Fruit fly (Drosophila melanogaster) whole organism, prepupa: ENCODE results near the gene Ifrd1.

Source experiments
- Blimp-1 ChIP-seq: fragments of 200-800 bp; sonication (Bioruptor generic); optimal IDR thresholded peaks from 3 replicates; lab custom pipeline; 2017; ENCODE audit warnings: missing biosample characterization, missing genetic modification characterization, mild to moderate bottlenecking, moderate library complexity, missing genetic modification reagents
- CG10631 ChIP-seq: fragments of 200-800 bp; sonication (Bioruptor generic); optimal IDR thresholded peaks from 2 replicates; lab custom pipeline; 2016; ENCODE audit warnings: missing biosample characterization, missing genetic modification characterization
- CG10669 ChIP-seq: fragments of 200-800 bp; sonication (Bioruptor generic); optimal IDR thresholded peaks from 3 replicates; lab custom pipeline; 2018; ENCODE audit warnings: missing biosample characterization, mild to moderate bottlenecking, missing genetic modification characterization, moderate library complexity
- CG11762 ChIP-seq: fragments of 200-800 bp; sonication (Bioruptor generic); optimal IDR thresholded peaks from 3 replicates; lab custom pipeline; 2016; ENCODE audit warnings: missing biosample characterization, missing genetic modification characterization; ENCODE audit not compliant: insufficient read depth
- CG11902 ChIP-seq: fragments of 200-800 bp; sonication (Bioruptor generic); optimal IDR thresholded peaks from 3 replicates; lab custom pipeline; 2016; ENCODE audit warnings: missing biosample characterization, missing genetic modification characterization
- CG15336 ChIP-seq: fragments of 200-800 bp; sonication (Bioruptor generic); IDR thresholded peaks from 2 replicates; pipeline ENCODE4 v1.3.6; 2022; ENCODE audit warnings: missing biosample characterization, missing genetic modification characterization
- CG1621 ChIP-seq: fragments of 200-800 bp; sonication (Bioruptor generic); optimal IDR thresholded peaks from 3 replicates; lab custom pipeline; 2018; ENCODE audit warnings: missing biosample characterization, mild to moderate bottlenecking, missing genetic modification characterization
- CG3032 ChIP-seq: fragments of 200-800 bp; optimal IDR thresholded peaks from 2 replicates; lab custom pipeline; 2019; ENCODE audit warnings: missing biosample characterization, mild to moderate bottlenecking, missing genetic modification characterization, moderate library complexity
- CG32006 ChIP-seq: fragments of 200-800 bp; sonication (Bioruptor generic); optimal IDR thresholded peaks from 3 replicates; lab custom pipeline; 2017; ENCODE audit warnings: missing biosample characterization, mild to moderate bottlenecking, missing genetic modification characterization
- CG3919 ChIP-seq: fragments of 200-800 bp; sonication (Bioruptor generic); optimal IDR thresholded peaks from 3 replicates; lab custom pipeline; 2016; ENCODE audit warnings: missing biosample characterization, missing genetic modification characterization
- CG4318 ChIP-seq: fragments of 200-800 bp; sonication (Bioruptor generic); optimal IDR thresholded peaks from 3 replicates; lab custom pipeline; 2017; ENCODE audit warnings: missing biosample characterization, mild to moderate bottlenecking, missing genetic modification characterization
- CG6163 ChIP-seq: fragments of 200-800 bp; sonication (Bioruptor generic); IDR thresholded peaks from 3 replicates; pipeline ENCODE4 v1.3.6; 2022; ENCODE audit warnings: missing biosample characterization, missing genetic modification characterization
- CG6792 ChIP-seq: fragments of 200-800 bp; sonication (Bioruptor generic); optimal IDR thresholded peaks from 3 replicates; lab custom pipeline; 2016; ENCODE audit warnings: missing biosample characterization, missing genetic modification characterization
- CG6854 ChIP-seq: fragments of 200-800 bp; sonication (Bioruptor generic); optimal IDR thresholded peaks from 2 replicates; lab custom pipeline; 2017; ENCODE audit warnings: missing biosample characterization, mild to moderate bottlenecking, missing genetic modification characterization
- CG8319 ChIP-seq: fragments of 200-800 bp; sonication (Bioruptor generic); optimal IDR thresholded peaks from 3 replicates; lab custom pipeline; 2016; ENCODE audit warnings: missing biosample characterization, missing genetic modification characterization
- Eip75B ChIP-seq: fragments of 200-800 bp; sonication (Bioruptor generic); optimal IDR thresholded peaks from 3 replicates; lab custom pipeline; 2016; ENCODE audit warnings: missing biosample characterization, missing genetic modification characterization
- Eip78C ChIP-seq: fragments of 200-800 bp; sonication (Bioruptor generic); peaks from one replicate; lab custom pipeline; 2016; ENCODE audit warnings: missing biosample characterization, missing genetic modification characterization
- Ets96B ChIP-seq: fragments of 200-800 bp; optimal IDR thresholded peaks from 2 replicates; lab custom pipeline; 2019; ENCODE audit warnings: missing biosample characterization, mild to moderate bottlenecking, missing genetic modification characterization, moderate library complexity
- Gug ChIP-seq: fragments of 200-800 bp; sonication (Bioruptor generic); IDR thresholded peaks from 2 replicates; pipeline ENCODE4 v1.3.6; 2022; ENCODE audit warnings: missing biosample characterization, missing genetic modification characterization
- OdsH ChIP-seq: fragments of 200-800 bp; sonication (Bioruptor generic); optimal IDR thresholded peaks from 3 replicates; lab custom pipeline; 2016; ENCODE audit warnings: missing biosample characterization, missing genetic modification characterization
- Sox14 ChIP-seq: fragments of 200-800 bp; sonication (Bioruptor generic); optimal IDR thresholded peaks from 3 replicates; lab custom pipeline; 2016; ENCODE audit warnings: missing biosample characterization, missing genetic modification characterization
- Sox15 ChIP-seq: fragments of 200-800 bp; sonication (Bioruptor generic); optimal IDR thresholded peaks from 3 replicates; lab custom pipeline; 2016; ENCODE audit warnings: missing biosample characterization, missing genetic modification characterization
- achi ChIP-seq: fragments of 200-800 bp; sonication (Bioruptor generic); optimal IDR thresholded peaks from 3 replicates; lab custom pipeline; 2016; ENCODE audit warnings: missing biosample characterization, missing genetic modification characterization
- acj6 ChIP-seq: fragments of 200-800 bp; sonication (Bioruptor generic); optimal IDR thresholded peaks from 3 replicates; lab custom pipeline; 2016; ENCODE audit warnings: missing biosample characterization, missing genetic modification characterization
- cyc ChIP-seq: fragments of 200-800 bp; sonication (Bioruptor generic); optimal IDR thresholded peaks from 3 replicates; lab custom pipeline; 2016; ENCODE audit warnings: missing biosample characterization, missing genetic modification characterization
- dac ChIP-seq: fragments of 200-800 bp; sonication (Bioruptor generic); optimal IDR thresholded peaks from 2 replicates; lab custom pipeline; 2017; ENCODE audit warnings: missing biosample characterization, mild to moderate bottlenecking, missing genetic modification characterization
- esn ChIP-seq: fragments of 200-800 bp; sonication (Bioruptor generic); optimal IDR thresholded peaks from 2 replicates; lab custom pipeline; 2016; ENCODE audit warnings: missing biosample characterization, mild to moderate bottlenecking, missing genetic modification characterization, moderate library complexity
- fd85E ChIP-seq: fragments of 200-800 bp; sonication (Bioruptor generic); optimal IDR thresholded peaks from 3 replicates; lab custom pipeline; 2016; ENCODE audit warnings: missing biosample characterization, missing genetic modification characterization
- fkh ChIP-seq: fragments of 200-800 bp; sonication (Bioruptor generic); optimal IDR thresholded peaks from 3 replicates; lab custom pipeline; 2017; ENCODE audit warnings: missing biosample characterization, mild to moderate bottlenecking, missing genetic modification characterization, moderate library complexity
- net ChIP-seq: fragments of 200-800 bp; sonication (Bioruptor generic); optimal IDR thresholded peaks from 3 replicates; lab custom pipeline; 2016; ENCODE audit warnings: missing biosample characterization, missing genetic modification characterization
- salr ChIP-seq, 2 experiments: fragments of 200-800 bp; sonication (Bioruptor generic); optimal IDR thresholded peaks; 3 replicates each; lab custom pipeline; 2016 to 2018; ENCODE audit warnings: missing biosample characterization in 2 of 2, missing genetic modification characterization in 2 of 2, mild to moderate bottlenecking in 1 of 2
- spab ChIP-seq: fragments of 200-800 bp; sonication (Bioruptor generic); optimal IDR thresholded peaks from 2 replicates; lab custom pipeline; 2017; ENCODE audit warnings: missing biosample characterization, mild to moderate bottlenecking, missing genetic modification characterization, missing genetic modification reagents
- ss ChIP-seq, 2 experiments: fragments of 200-800 bp; sonication (Bioruptor generic); optimal IDR thresholded peaks; 2 replicates in 1 of 2; 3 replicates in 1 of 2; lab custom pipeline; 2017 to 2018; ENCODE audit warnings: mild to moderate bottlenecking in 2 of 2, missing biosample characterization in 2 of 2, missing genetic modification characterization in 2 of 2, moderate library complexity in 1 of 2
- svp ChIP-seq: fragments of 200-800 bp; sonication (Bioruptor generic); peaks from one replicate; lab custom pipeline; 2016; ENCODE audit warnings: missing biosample characterization, missing genetic modification characterization
- vri ChIP-seq: fragments of 200-800 bp; sonication (Bioruptor generic); optimal IDR thresholded peaks from 3 replicates; lab custom pipeline; 2016; ENCODE audit warnings: missing biosample characterization, mild to moderate bottlenecking, missing genetic modification characterization

Gene Ifrd1

DNA sequence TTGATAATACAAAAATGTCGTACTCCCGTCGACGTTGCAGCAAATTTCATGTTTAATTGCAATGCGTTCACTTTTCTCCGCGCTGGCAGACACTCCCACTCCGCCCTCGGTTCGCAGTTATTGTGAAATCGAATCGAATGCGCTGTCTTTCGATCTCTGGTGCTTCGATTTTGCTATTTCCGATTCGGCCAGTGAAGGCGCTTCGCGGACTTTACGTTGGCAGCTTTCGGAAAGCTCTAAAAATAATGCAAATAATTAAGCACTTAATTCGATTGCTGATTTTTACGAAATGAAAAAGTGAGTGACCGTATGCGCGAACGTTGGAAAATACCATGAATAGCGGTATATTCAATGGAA lies at the start of gene Ifrd1:
Ifrd1 (minus strand) TSS at position 305 of the 357 bp plus-strand sequence.
- TF ChIP-seq CG6854, result no peak
- peak; percentile 23 for TF ChIP-seq vri (GFP tag; lab: Kevin White, UChicago)
- TF ChIP-seq fd85E (GFP tag; lab: Kevin White, UChicago), result peak; percentile 2
- TF ChIP-seq CG6163 (GFP tag; lab: Robert Waterston, UW), result peak; percentile 29; the same call in 1 of the 3 replicates
- TF ChIP-seq, all 60 proteins: peak for 3

DNA sequence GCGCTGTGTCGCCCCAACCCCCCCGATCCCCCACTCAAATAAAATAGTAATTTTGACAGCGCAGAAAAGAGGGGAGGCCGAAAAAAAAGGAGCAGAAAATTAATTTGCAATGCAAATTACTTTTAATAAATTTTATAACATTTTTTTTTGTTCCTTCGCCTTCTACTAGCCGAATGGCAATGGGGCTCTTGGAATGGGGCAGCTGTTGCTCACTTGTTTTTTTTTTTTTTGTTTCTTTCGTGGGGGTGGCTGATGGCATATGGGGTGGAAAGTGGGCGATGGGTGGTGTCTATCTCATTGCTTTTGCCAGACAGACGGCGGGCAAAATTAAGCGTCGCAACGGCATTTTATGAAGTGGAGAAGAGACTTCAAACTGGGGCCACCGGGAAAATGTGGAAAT lies 46.4 kb upstream of the Ifrd1 start:
- TF ChIP-seq Eip75B, result no peak
- no peak for TF ChIP-seq CG10631 (GFP tag; lab: Kevin White, UChicago)
- no peak for TF ChIP-seq fd85E (GFP tag; lab: Kevin White, UChicago)
- no peak for TF ChIP-seq spab (GFP tag; lab: Kevin White, UChicago)

DNA sequence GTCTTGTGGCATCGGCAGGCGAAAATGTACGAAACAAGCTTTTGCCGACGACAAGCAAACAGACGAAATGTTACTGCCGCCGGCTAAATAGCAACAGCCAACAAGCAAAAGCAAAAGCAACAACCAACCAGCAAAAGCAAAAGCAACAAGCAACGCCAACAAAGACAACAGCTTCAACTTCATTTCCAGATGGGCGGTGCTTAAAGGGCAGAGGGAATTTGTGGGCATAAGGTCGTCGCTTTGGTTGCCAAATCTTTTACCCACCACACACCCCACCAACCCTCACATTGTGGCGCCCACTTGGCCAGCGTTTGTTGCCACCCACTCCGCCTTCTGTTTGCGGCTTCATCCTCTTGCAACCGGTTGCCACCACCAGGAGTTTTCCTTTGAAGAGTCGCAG lies 36.7 kb upstream of the Ifrd1 start:
- TF ChIP-seq CG10669 (no peak), CG6792 (GFP tag; lab: Kevin White, UChicago) (no peak), CG4318 (no peak), dac (GFP tag; lab: Kevin White, UChicago) (no peak), salr (GFP tag; optimal IDR thresholded peaks at IDR 0.05; lab: Kevin White, UChicago) (no peak), CG3919 (GFP tag; lab: Kevin White, UChicago) (no peak), Blimp-1 (GFP tag; lab: Kevin White, UChicago) (no peak), Sox15 (GFP tag; lab: Kevin White, UChicago) (no peak), cyc (no peak), CG3032 (tag; lab: Kevin White, UChicago) (no peak), svp (GFP tag; lab: Kevin White, UChicago) (no peak)

DNA sequence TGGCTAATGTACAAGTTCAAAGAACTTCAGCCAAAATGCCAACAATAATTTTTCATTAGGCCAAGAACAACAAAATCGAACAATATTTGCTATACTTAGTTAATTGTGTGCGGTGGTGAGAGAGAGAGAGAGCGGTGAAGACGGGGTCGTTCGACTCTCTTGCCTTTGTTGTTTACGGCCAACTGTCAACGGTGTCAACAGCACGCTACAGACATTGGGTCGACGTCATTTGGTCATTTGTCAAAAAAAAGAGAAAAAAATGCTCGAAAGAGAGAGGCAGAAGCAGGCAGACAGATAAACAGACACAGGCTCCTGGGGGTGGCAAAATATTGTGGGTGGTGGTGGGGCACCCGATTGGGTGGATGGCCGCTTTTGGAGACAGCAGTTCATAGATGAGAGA lies 35.2 kb upstream of the Ifrd1 start:
- no peak for TF ChIP-seq CG15336 (GFP tag; lab: Robert Waterston, UW)
- no peak for TF ChIP-seq ss (GFP tag; optimal IDR thresholded peaks at IDR 0.05; lab: Kevin White, UChicago)
- TF ChIP-seq salr (GFP tag; optimal IDR thresholded peaks at IDR 0.05; lab: Kevin White, UChicago), result no peak
- TF ChIP-seq fkh (GFP tag; lab: Kevin White, UChicago), result peak; percentile 71
- TF ChIP-seq CG4318, result no peak
- TF ChIP-seq dac (GFP tag; lab: Kevin White, UChicago), result no peak
- TF ChIP-seq Ets96B (tag; lab: Kevin White, UChicago), result no peak
- no peak for TF ChIP-seq CG32006 (GFP tag; lab: Kevin White, UChicago)
- TF ChIP-seq achi (GFP tag; lab: Kevin White, UChicago), result no peak
- no peak for TF ChIP-seq esn (GFP tag; lab: Kevin White, UChicago)
- peak; percentile 30 for TF ChIP-seq Eip78C (GFP tag; lab: Kevin White, UChicago)
- no peak for TF ChIP-seq CG3919 (GFP tag; lab: Kevin White, UChicago)
- no peak for TF ChIP-seq net (GFP tag; lab: Kevin White, UChicago)
- no peak for TF ChIP-seq Gug (GFP tag; lab: Robert Waterston, UW)
- TF ChIP-seq acj6 (GFP tag; lab: Kevin White, UChicago), result no peak
- no peak for TF ChIP-seq Sox14
- peak; percentile 12 for TF ChIP-seq vri (GFP tag; lab: Kevin White, UChicago)
- TF ChIP-seq OdsH (GFP tag; lab: Kevin White, UChicago), result no peak
- TF ChIP-seq CG10631 (GFP tag; lab: Kevin White, UChicago), result no peak
- no peak for TF ChIP-seq svp (GFP tag; lab: Kevin White, UChicago)
- TF ChIP-seq CG11762, result no peak
- no peak for TF ChIP-seq CG11902 (GFP tag; lab: Kevin White, UChicago)
- no peak for TF ChIP-seq CG6792 (GFP tag; lab: Kevin White, UChicago)
- TF ChIP-seq Sox15 (GFP tag; lab: Kevin White, UChicago), result no peak
- no peak for TF ChIP-seq CG8319 (GFP tag; lab: Kevin White, UChicago)
- TF ChIP-seq CG1621 (tag; lab: Kevin White, UChicago), result no peak
